Worm (Caenorhabditis elegans) whole organism, mixed stage, embryonic: ENCODE measurements around the gene cyl-1.

ENCODE experiments used
- nhr-237 ChIP-seq: fragments of 150-350 bp; optimal IDR thresholded peaks from 2 replicates; lab custom pipeline; 2014; ENCODE audit warnings: missing biosample characterization, missing genetic modification characterization
- pha-4 ChIP-seq: fragments of 150-350 bp; optimal IDR thresholded peaks from 2 replicates; lab custom pipeline; 2018; ENCODE audit warnings: missing biosample characterization, missing genetic modification reagents, missing genetic modification characterization
- snpc-4 ChIP-seq: fragments of 150-350 bp; optimal IDR thresholded peaks from 2 replicates; lab custom pipeline; 2014; ENCODE audit warnings: missing biosample characterization, missing genetic modification characterization

- TF ChIP-seq snpc-4 (tag; lab: Kevin White, UChicago) (no peak), pha-4 (tag; lab: Kevin White, UChicago) (no peak), nhr-237 (tag; lab: Kevin White, UChicago) (no peak)
Measured at ce11 chrV:12011686-12012085, 18.2 kb upstream of the cyl-1 start.
